Fruit fly (Drosophila melanogaster) whole organism, wandering third instar larva: ENCODE measurements around the gene CG43098.
A peak's percentile ranks its signal among the peaks of the same experiment; 100 is the strongest.

Experiments
- GATAd ChIP-seq: sonication (Bioruptor generic); optimal IDR thresholded peaks from 2 replicates; lab custom pipeline; 2016; ENCODE audit warnings: missing biosample characterization, missing genetic modification characterization
- Hnf4 ChIP-seq: fragments of 200-800 bp; sonication (Bioruptor generic); optimal IDR thresholded peaks from 2 replicates; lab custom pipeline; 2016; ENCODE audit warnings: missing biosample characterization, mild to moderate bottlenecking, missing genetic modification characterization
- Myc ChIP-seq: fragments of >200 bp; optimal IDR thresholded peaks from 2 replicates; lab custom pipeline; 2017
- Vsx2 ChIP-seq: fragments of 200-300, 225-300 bp; sonication (Bioruptor generic); optimal IDR thresholded peaks from 2 replicates; lab custom pipeline; 2018; ENCODE audit warnings: missing biosample characterization, missing genetic modification characterization; ENCODE audit not compliant: partially characterized antibody
- dl ChIP-seq, 2 experiments: fragments of 175-275, 200-275 bp in 1 of 2; fragments of 200-275 bp in 1 of 2; sonication (Bioruptor generic); optimal IDR thresholded peaks; lab custom pipeline; 2018; ENCODE audit warnings: mild to moderate bottlenecking in 2 of 2, missing biosample characterization in 2 of 2, missing genetic modification characterization in 2 of 2, moderate library complexity in 2 of 2; ENCODE audit not compliant: partially characterized antibody in 2 of 2, insufficient read depth in 1 of 2
- foxo ChIP-seq, 2 experiments: fragments of 200-800 bp; sonication (Bioruptor generic); optimal IDR thresholded peaks; 2 replicates in 1 of 2; 3 replicates in 1 of 2; lab custom pipeline; 2016 to 2017; ENCODE audit warnings: missing biosample characterization in 2 of 2, missing genetic modification characterization in 2 of 2
- h ChIP-seq: fragments of 200-800 bp; sonication (Bioruptor generic); optimal IDR thresholded peaks from 3 replicates; lab custom pipeline; 2016; ENCODE audit warnings: missing biosample characterization, mild to moderate bottlenecking, missing genetic modification characterization
- jim ChIP-seq: fragments of 175-275, 200-325 bp; sonication (Bioruptor generic); optimal IDR thresholded peaks from 2 replicates; lab custom pipeline; 2016; ENCODE audit warnings: missing biosample characterization, mild to moderate bottlenecking, missing genetic modification characterization

DNA sequence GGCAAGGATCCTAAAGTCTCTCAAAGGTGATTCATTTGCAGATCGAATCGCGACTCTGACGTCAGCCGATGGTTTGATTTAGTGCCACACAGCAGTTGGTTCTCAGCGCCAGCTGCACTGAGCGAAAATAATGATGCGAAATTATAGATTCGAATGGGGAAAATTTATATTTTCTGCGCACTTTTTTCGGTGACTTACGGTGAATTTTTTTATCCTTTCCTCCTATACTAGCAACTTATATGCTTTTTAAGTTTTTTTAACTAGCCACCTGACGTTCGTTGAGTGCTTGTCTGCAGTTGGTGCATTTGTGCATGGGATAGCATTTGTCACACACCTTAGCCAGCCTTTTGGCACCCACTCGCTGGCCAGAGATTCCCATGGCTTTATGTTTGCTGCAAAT is 27.4 kb downstream of the CG43098 start:
- no peak for TF ChIP-seq Hnf4
- peak in 1 of 2 experiments; percentile 21 for TF ChIP-seq foxo (GFP tag; optimal IDR thresholded peaks at IDR 0.05; lab: Kevin White, UChicago)
- no peak for TF ChIP-seq GATAd
- no peak for TF ChIP-seq Myc (lab: Kevin White, UChicago)
- TF ChIP-seq dl (GFP tag; optimal IDR thresholded peaks at IDR 0.05; lab: Kevin White, UChicago; ENCODE audit: insufficient read depth in 1 of 2, partially characterized antibody in 2 of 2): no peak
- TF ChIP-seq jim (GFP tag; lab: Kevin White, UChicago): no peak
- no peak for TF ChIP-seq h (GFP tag; lab: Kevin White, UChicago)
- TF ChIP-seq Vsx2 (GFP tag; lab: Kevin White, UChicago): no peak
